Worm (Caenorhabditis elegans) whole organism, early embryonic: ENCODE results near the gene tars-1.
A peak's percentile ranks its signal among the peaks of the same experiment; 100 is the strongest.

Source experiments
- B0310.2 ChIP-seq: sonication (generic microtip); optimal IDR thresholded peaks from 2 replicates; lab custom pipeline; 2016; ENCODE audit warnings: mild to moderate bottlenecking, missing genetic modification characterization, missing compliant biosample characterization
- F13C5.2 ChIP-seq: sonication (generic microtip); optimal IDR thresholded peaks from 2 replicates; lab custom pipeline; 2017; ENCODE audit warnings: mild to moderate bottlenecking, missing genetic modification characterization, inconsistent platforms, missing compliant biosample characterization
- aly-1 ChIP-seq: sonication (generic microtip); optimal IDR thresholded peaks from 2 replicates; lab custom pipeline; 2016; ENCODE audit warnings: missing genetic modification characterization, missing compliant biosample characterization
- ama-1 ChIP-seq: fragments of 150-350 bp; optimal IDR thresholded peaks from 2 replicates; lab custom pipeline; 2014
- ceh-13 ChIP-seq: fragments of 200-800 bp; sonication (Bioruptor generic); optimal IDR thresholded peaks from 2 replicates; lab custom pipeline; 2018; ENCODE audit warnings: mild to moderate bottlenecking, missing genetic modification characterization, missing compliant biosample characterization
- ceh-36 ChIP-seq: sonication (generic microtip); optimal IDR thresholded peaks from 2 replicates; lab custom pipeline; 2016; ENCODE audit warnings: missing genetic modification characterization, inconsistent platforms, missing compliant biosample characterization
- ets-7 ChIP-seq: sonication (generic microtip); optimal IDR thresholded peaks from 2 replicates; lab custom pipeline; 2016; ENCODE audit warnings: missing genotype, missing genetic modification characterization, missing compliant biosample characterization
- flt-1 ChIP-seq: fragments of 200-800 bp; sonication (Bioruptor generic); IDR thresholded peaks from 2 replicates; pipeline ENCODE4 v1.3.6; 2022; ENCODE audit warnings: missing genetic modification characterization, missing compliant biosample characterization
- hmbx-1 ChIP-seq: sonication (generic microtip); optimal IDR thresholded peaks from 2 replicates; lab custom pipeline; 2016; ENCODE audit warnings: mild to moderate bottlenecking, missing genetic modification characterization, missing compliant biosample characterization
- hmg-4 ChIP-seq: fragments of 200-800 bp; sonication (Bioruptor generic); optimal IDR thresholded peaks from 2 replicates; lab custom pipeline; 2018; ENCODE audit warnings: mild to moderate bottlenecking, missing genetic modification characterization, missing compliant biosample characterization
- hnd-1 ChIP-seq: sonication (generic microtip); optimal IDR thresholded peaks from 2 replicates; lab custom pipeline; 2016; ENCODE audit warnings: missing genetic modification characterization, missing compliant biosample characterization
- pes-1 ChIP-seq: fragments of 200-800 bp; sonication (Bioruptor generic); IDR thresholded peaks from 2 replicates; pipeline ENCODE4 v1.3.6; 2022; ENCODE audit warnings: missing genetic modification reagents, missing genetic modification characterization, missing compliant biosample characterization
- scrt-1 ChIP-seq: fragments of 200-800 bp; sonication (Bioruptor generic); IDR thresholded peaks from 2 replicates; pipeline ENCODE4 v1.3.6; 2022; ENCODE audit warnings: missing genetic modification characterization, missing compliant biosample characterization
- sea-1 ChIP-seq: fragments of 200-800 bp; sonication (Bioruptor generic); conservative IDR thresholded peaks from 2 replicates; pipeline ENCODE4 v1.3.6; 2022; ENCODE audit warnings: missing genetic modification characterization, missing compliant biosample characterization
- tbx-11 ChIP-seq: fragments of 200-800 bp; sonication (Bioruptor generic); IDR thresholded peaks from 2 replicates; pipeline ENCODE4 v1.3.6; 2022; ENCODE audit warnings: missing genetic modification characterization, missing compliant biosample characterization
- tbx-37 ChIP-seq: fragments of 200-800 bp; sonication (Bioruptor generic); conservative IDR thresholded peaks from 2 replicates; pipeline ENCODE4 v1.3.6; 2022; ENCODE audit warnings: missing genetic modification reagents, missing genetic modification characterization, missing compliant biosample characterization
- tra-4 ChIP-seq: sonication (generic microtip); optimal IDR thresholded peaks from 2 replicates; lab custom pipeline; 2017; ENCODE audit warnings: missing genetic modification characterization, missing compliant biosample characterization

tars-1 gene

DNA sequence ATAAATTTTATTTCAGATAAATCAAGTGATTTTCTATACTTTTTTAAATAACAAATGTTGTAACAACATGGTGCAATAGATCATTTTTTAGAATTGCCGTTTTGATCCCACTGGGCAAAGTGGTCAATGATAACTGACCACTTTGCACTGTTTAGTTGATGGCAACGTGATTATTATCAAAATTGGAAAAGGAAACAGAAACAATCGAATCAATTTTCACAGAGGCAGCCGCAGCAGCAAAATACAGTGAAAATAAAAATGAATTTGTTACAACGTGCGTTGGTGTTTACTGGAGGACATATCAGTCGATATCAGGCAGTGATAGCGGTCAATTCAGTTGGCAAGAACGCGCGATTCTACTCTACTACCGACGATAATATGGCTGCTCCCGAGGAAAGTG lies 10.3 kb upstream of the tars-1 start, which contains the start of gene VF13D12L.3:
VF13D12L.3 (plus strand) TSS at position 223 of the 400 bp plus-strand sequence.
- TF ChIP-seq scrt-1 (GFP tag; lab: Robert Waterston, UW) (no peak), ama-1 (lab: Kevin White, UChicago) (no peak), hmg-4 (GFP tag; lab: Kevin White, UChicago) (no peak), hmbx-1 (no peak), tbx-37 (no peak), aly-1 (tag; lab: Kevin White, UChicago) (no peak), B0310.2 (tag; lab: Kevin White, UChicago) (no peak), tbx-11 (no peak), tra-4 (tag; lab: Kevin White, UChicago) (no peak), pes-1 (no peak), hnd-1 (tag; lab: Kevin White, UChicago) (no peak), ceh-36 (no peak), flt-1 (GFP tag; lab: Robert Waterston, UW) (no peak), F13C5.2 (no peak), ets-7 (tag; lab: Kevin White, UChicago) (no peak), ceh-13 (GFP tag; lab: Kevin White, UChicago) (no peak)

DNA sequence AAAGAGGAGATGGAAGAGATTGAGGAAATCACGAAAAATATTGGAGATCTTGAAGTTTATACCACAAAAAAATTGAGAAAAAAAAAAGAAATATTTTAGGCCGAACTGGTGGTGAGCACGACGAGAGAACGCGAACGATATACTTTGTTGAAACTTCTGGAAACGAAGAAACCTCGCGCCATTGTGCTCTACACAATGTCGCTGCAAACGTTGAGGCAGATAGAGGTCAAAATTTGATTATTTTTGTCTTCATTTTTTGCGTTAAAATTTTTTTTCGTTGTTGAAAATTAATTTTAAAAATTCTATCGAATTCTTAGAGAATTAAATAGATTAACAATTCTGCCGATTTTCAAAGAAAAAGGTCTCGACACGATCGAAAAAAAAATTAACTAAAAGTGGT lies 5.2 kb upstream of the tars-1 start:
- TF ChIP-seq hmbx-1: no peak
- TF ChIP-seq ama-1 (lab: Kevin White, UChicago): no peak
- no peak for TF ChIP-seq tbx-37
- no peak for TF ChIP-seq pes-1
- no peak for TF ChIP-seq sea-1
- no peak for TF ChIP-seq ets-7 (tag; lab: Kevin White, UChicago)
- no peak for TF ChIP-seq tra-4 (tag; lab: Kevin White, UChicago)
- no peak for TF ChIP-seq hnd-1 (tag; lab: Kevin White, UChicago)
- no peak for TF ChIP-seq flt-1 (GFP tag; lab: Robert Waterston, UW)
- TF ChIP-seq F13C5.2: no peak
- no peak for TF ChIP-seq hmg-4 (GFP tag; lab: Kevin White, UChicago)

DNA sequence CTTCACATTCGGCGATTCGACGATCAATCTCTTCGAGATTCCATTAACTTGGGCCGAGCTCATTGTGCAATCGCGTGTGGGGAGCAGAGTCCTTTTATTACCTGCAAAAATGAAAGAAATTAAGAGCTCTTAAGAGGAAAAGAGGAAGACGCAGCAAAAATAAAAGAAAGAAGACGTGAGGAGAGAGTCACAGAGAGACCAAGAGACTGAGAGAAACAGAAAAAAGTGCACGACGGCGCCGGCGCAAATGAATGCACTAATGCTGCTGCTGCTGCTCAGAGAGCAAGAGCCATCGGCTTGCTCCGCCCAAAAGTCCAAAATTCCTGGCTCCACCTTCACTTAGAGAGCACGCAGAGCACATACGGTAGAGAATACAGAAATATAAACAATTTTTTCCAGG lies 4.7 kb upstream of the tars-1 start, which contains the start of gene inos-1:
inos-1 (minus strand) TSS at position 101 of the 400 bp plus-strand sequence.
- TF ChIP-seq ama-1 (lab: Kevin White, UChicago) (no peak), flt-1 (GFP tag; lab: Robert Waterston, UW) (no peak), hmbx-1 (no peak), ets-7 (tag; lab: Kevin White, UChicago) (no peak), tbx-37 (no peak), hmg-4 (GFP tag; lab: Kevin White, UChicago) (no peak), B0310.2 (tag; lab: Kevin White, UChicago) (no peak), tra-4 (tag; lab: Kevin White, UChicago) (no peak), hnd-1 (tag; lab: Kevin White, UChicago) (no peak), F13C5.2 (no peak)

- TF ChIP-seq flt-1 (GFP tag; lab: Robert Waterston, UW) (no peak), ceh-13 (GFP tag; lab: Kevin White, UChicago) (no peak), hmbx-1 (no peak), hmg-4 (GFP tag; lab: Kevin White, UChicago) (no peak), B0310.2 (tag; lab: Kevin White, UChicago) (no peak), ets-7 (tag; lab: Kevin White, UChicago) (no peak), ama-1 (lab: Kevin White, UChicago) (no peak)
Measured at ce11 chrII:11695945-11696270, 451 bp upstream of the tars-1 start, which contains the start of gene xpf-1. TSS of gene xpf-1 (plus strand) at chrII:11696171.

DNA sequence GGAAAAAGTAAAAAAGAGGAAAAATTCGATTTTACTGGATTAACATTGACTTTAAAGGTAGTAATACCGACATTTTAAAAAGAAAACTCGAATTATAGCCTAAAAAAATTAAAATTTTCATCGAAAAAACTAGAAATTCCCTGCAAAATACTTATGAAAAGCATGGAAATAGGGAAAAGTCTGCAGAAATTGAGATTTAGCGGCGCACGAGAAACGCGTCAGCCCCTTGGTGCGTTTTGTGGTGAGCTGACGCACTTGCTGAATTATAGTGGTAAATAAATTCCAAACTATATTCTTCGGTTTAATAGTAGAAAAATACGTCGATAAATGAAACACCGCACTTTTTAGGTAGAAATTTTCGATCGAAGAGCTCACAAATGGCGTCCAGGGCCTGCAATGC lies 1.0 kb downstream of the tars-1 start:
- no peak for TF ChIP-seq tbx-37
- TF ChIP-seq ceh-13 (GFP tag; lab: Kevin White, UChicago): no peak
- TF ChIP-seq aly-1 (tag; lab: Kevin White, UChicago): no peak
- TF ChIP-seq scrt-1 (GFP tag; lab: Robert Waterston, UW): no peak
- TF ChIP-seq hmg-4 (GFP tag; lab: Kevin White, UChicago): no peak
- no peak for TF ChIP-seq ama-1 (lab: Kevin White, UChicago)
- TF ChIP-seq tra-4 (tag; lab: Kevin White, UChicago): no peak
- TF ChIP-seq B0310.2 (tag; lab: Kevin White, UChicago): no peak
- no peak for TF ChIP-seq hmbx-1
- no peak for TF ChIP-seq hnd-1 (tag; lab: Kevin White, UChicago)
- no peak for TF ChIP-seq ets-7 (tag; lab: Kevin White, UChicago)
- TF ChIP-seq pes-1: peak; percentile 32; the same call in 1 of the 2 replicates
- no peak for TF ChIP-seq flt-1 (GFP tag; lab: Robert Waterston, UW)
- TF ChIP-seq tbx-11: no peak
- peak; percentile 65 for TF ChIP-seq F13C5.2

DNA sequence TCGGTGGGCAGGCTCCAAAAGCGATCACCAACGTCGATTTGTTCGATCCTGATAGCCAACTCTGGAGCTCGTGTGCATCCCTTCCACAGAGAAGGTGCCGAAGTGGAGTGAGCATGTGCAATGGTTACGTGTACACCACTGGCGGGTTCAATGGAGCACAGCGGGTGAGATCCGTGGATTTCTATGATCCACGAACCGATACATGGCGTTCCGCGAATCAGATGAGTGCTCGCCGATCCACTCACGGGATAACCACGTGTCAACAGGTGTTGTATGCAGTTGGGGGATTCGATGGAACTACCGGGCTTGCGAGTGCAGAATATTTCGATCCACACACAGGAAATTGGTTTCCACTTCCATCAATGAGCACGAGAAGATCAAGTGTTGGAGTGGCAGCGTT lies 4.6 kb downstream of the tars-1 start:
- no peak for TF ChIP-seq tbx-11
- no peak for TF ChIP-seq F13C5.2
- TF ChIP-seq ceh-13 (GFP tag; lab: Kevin White, UChicago): no peak
- TF ChIP-seq aly-1 (tag; lab: Kevin White, UChicago): no peak
- no peak for TF ChIP-seq scrt-1 (GFP tag; lab: Robert Waterston, UW)
- no peak for TF ChIP-seq hnd-1 (tag; lab: Kevin White, UChicago)
- TF ChIP-seq sea-1: no peak
- no peak for TF ChIP-seq ceh-36
- TF ChIP-seq B0310.2 (tag; lab: Kevin White, UChicago): no peak
- no peak for TF ChIP-seq pes-1
- no peak for TF ChIP-seq hmg-4 (GFP tag; lab: Kevin White, UChicago)
- no peak for TF ChIP-seq hmbx-1
- no peak for TF ChIP-seq tra-4 (tag; lab: Kevin White, UChicago)

DNA sequence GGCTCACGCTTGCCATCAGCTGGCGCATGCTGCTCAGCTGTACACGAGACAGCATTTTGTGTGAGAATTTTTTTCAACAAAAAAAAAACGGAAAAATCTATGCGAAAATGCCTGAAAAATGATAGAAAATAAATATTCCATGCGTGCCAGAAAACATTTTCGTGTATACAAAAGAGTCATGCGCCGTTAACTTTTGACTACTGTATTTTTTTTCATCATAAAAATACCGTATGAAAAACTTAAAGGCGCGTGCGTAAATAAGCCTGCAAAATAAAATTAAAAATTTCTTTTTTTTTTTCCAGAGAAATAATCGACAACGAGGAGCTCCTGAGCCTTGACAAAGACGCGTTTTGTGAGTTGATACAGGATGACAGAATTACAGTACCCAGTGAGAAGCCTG lies 5.5 kb downstream of the tars-1 start:
- no peak for TF ChIP-seq tbx-37
- TF ChIP-seq pes-1: no peak
- TF ChIP-seq hmg-4 (GFP tag; lab: Kevin White, UChicago): no peak
- no peak for TF ChIP-seq ama-1 (lab: Kevin White, UChicago)
- TF ChIP-seq scrt-1 (GFP tag; lab: Robert Waterston, UW): no peak
- TF ChIP-seq tra-4 (tag; lab: Kevin White, UChicago): no peak
- no peak for TF ChIP-seq hnd-1 (tag; lab: Kevin White, UChicago)
- no peak for TF ChIP-seq sea-1
- TF ChIP-seq ceh-36: no peak
- TF ChIP-seq aly-1 (tag; lab: Kevin White, UChicago): no peak
- TF ChIP-seq ceh-13 (GFP tag; lab: Kevin White, UChicago): no peak
- TF ChIP-seq hmbx-1: no peak
